Worm (Caenorhabditis elegans) whole organism, L4/young adult: ENCODE results near the gene C42D4.13.

Experiments used
- W03F9.2 ChIP-seq: fragments of 150-350 bp; optimal IDR thresholded peaks from 2 replicates; lab custom pipeline; 2014; ENCODE audit warnings: missing biosample characterization, missing genetic modification characterization
- him-1 ChIP-seq: sonication (generic microtip); optimal IDR thresholded peaks from 2 replicates; lab custom pipeline; 2016; ENCODE audit warnings: missing genotype, missing genetic modification reagents, missing genetic modification characterization, missing compliant biosample characterization

DNA sequence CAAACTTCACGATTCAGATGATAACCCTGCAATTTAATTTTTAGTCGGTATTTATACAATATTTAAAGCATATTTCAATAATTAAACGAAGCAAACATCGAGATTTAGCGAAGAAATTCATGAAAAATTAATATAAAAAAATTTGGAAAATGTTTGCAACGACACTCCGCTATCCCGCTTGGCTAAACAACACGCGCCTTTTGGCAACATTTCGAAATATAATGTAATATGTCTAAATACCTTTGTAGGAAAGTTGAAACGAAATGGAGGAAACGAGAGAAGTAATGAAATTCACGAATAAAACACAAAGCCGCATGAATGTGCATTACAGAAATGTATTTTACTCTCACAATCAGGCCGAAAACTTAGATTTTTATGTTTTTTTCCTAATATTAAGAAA is 22.2 kb downstream of the C42D4.13 start, which contains the start of gene rpc-1:
- TF ChIP-seq him-1 (tag; lab: Kevin White, UChicago) (no peak), W03F9.2 (tag; lab: Kevin White, UChicago) (no peak)
